Worm (Caenorhabditis elegans) whole organism, L4/young adult: ENCODE measurements around the gene Y75B7AR.1.

Experiments used
- W03F9.2 ChIP-seq: fragments of 150-350 bp; optimal IDR thresholded peaks from 2 replicates; lab custom pipeline; 2014; ENCODE audit warnings: missing biosample characterization, missing genetic modification characterization
- dao-5 ChIP-seq: sonication (generic microtip); optimal IDR thresholded peaks from 2 replicates; lab custom pipeline; 2016; ENCODE audit warnings: missing genotype, missing genetic modification characterization, moderate library complexity, missing compliant biosample characterization

DNA sequence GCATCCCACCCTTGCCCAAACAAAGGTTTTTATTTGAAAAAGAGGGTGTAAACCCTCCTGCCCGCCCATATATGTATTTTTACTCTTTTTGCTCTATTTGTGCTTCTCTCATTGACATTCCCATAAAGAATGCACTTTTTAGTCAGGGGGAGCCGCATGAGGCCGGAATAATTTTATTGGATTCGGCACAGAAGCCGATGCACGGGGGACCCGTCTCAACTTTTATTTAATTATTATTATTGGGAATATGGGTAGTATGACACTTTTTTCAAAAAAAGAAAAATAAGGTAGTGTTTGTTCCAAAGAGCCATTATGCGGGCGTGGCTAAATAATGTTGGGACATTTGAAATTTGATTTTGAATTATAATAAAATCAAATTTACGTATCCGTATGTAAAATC, 30.8 kb downstream of the Y75B7AR.1 start:
- TF ChIP-seq dao-5 (tag; lab: Kevin White, UChicago) (no peak), W03F9.2 (tag; lab: Kevin White, UChicago) (no peak)
